Worm (Caenorhabditis elegans) whole organism, early embryonic: Measurements from ENCODE around the gene C11H1.9.

Source experiments
- B0310.2 ChIP-seq: sonication (generic microtip); optimal IDR thresholded peaks from 2 replicates; lab custom pipeline; 2016; ENCODE audit warnings: mild to moderate bottlenecking, missing genetic modification characterization, missing compliant biosample characterization
- F13C5.2 ChIP-seq: sonication (generic microtip); optimal IDR thresholded peaks from 2 replicates; lab custom pipeline; 2017; ENCODE audit warnings: mild to moderate bottlenecking, missing genetic modification characterization, inconsistent platforms, missing compliant biosample characterization
- aly-1 ChIP-seq: sonication (generic microtip); optimal IDR thresholded peaks from 2 replicates; lab custom pipeline; 2016; ENCODE audit warnings: missing genetic modification characterization, missing compliant biosample characterization
- ama-1 ChIP-seq: fragments of 150-350 bp; optimal IDR thresholded peaks from 2 replicates; lab custom pipeline; 2014
- ceh-13 ChIP-seq: fragments of 200-800 bp; sonication (Bioruptor generic); optimal IDR thresholded peaks from 2 replicates; lab custom pipeline; 2018; ENCODE audit warnings: mild to moderate bottlenecking, missing genetic modification characterization, missing compliant biosample characterization
- ceh-36 ChIP-seq: sonication (generic microtip); optimal IDR thresholded peaks from 2 replicates; lab custom pipeline; 2016; ENCODE audit warnings: missing genetic modification characterization, inconsistent platforms, missing compliant biosample characterization
- ets-7 ChIP-seq: sonication (generic microtip); optimal IDR thresholded peaks from 2 replicates; lab custom pipeline; 2016; ENCODE audit warnings: missing genotype, missing genetic modification characterization, missing compliant biosample characterization
- flt-1 ChIP-seq: fragments of 200-800 bp; sonication (Bioruptor generic); IDR thresholded peaks from 2 replicates; pipeline ENCODE4 v1.3.6; 2022; ENCODE audit warnings: missing genetic modification characterization, missing compliant biosample characterization
- hmbx-1 ChIP-seq: sonication (generic microtip); optimal IDR thresholded peaks from 2 replicates; lab custom pipeline; 2016; ENCODE audit warnings: mild to moderate bottlenecking, missing genetic modification characterization, missing compliant biosample characterization
- hmg-4 ChIP-seq: fragments of 200-800 bp; sonication (Bioruptor generic); optimal IDR thresholded peaks from 2 replicates; lab custom pipeline; 2018; ENCODE audit warnings: mild to moderate bottlenecking, missing genetic modification characterization, missing compliant biosample characterization
- hnd-1 ChIP-seq: sonication (generic microtip); optimal IDR thresholded peaks from 2 replicates; lab custom pipeline; 2016; ENCODE audit warnings: missing genetic modification characterization, missing compliant biosample characterization
- pes-1 ChIP-seq: fragments of 200-800 bp; sonication (Bioruptor generic); IDR thresholded peaks from 2 replicates; pipeline ENCODE4 v1.3.6; 2022; ENCODE audit warnings: missing genetic modification reagents, missing genetic modification characterization, missing compliant biosample characterization
- scrt-1 ChIP-seq: fragments of 200-800 bp; sonication (Bioruptor generic); IDR thresholded peaks from 2 replicates; pipeline ENCODE4 v1.3.6; 2022; ENCODE audit warnings: missing genetic modification characterization, missing compliant biosample characterization
- sea-1 ChIP-seq: fragments of 200-800 bp; sonication (Bioruptor generic); conservative IDR thresholded peaks from 2 replicates; pipeline ENCODE4 v1.3.6; 2022; ENCODE audit warnings: missing genetic modification characterization, missing compliant biosample characterization
- tbx-11 ChIP-seq: fragments of 200-800 bp; sonication (Bioruptor generic); IDR thresholded peaks from 2 replicates; pipeline ENCODE4 v1.3.6; 2022; ENCODE audit warnings: missing genetic modification characterization, missing compliant biosample characterization
- tbx-37 ChIP-seq: fragments of 200-800 bp; sonication (Bioruptor generic); conservative IDR thresholded peaks from 2 replicates; pipeline ENCODE4 v1.3.6; 2022; ENCODE audit warnings: missing genetic modification reagents, missing genetic modification characterization, missing compliant biosample characterization
- tra-4 ChIP-seq: sonication (generic microtip); optimal IDR thresholded peaks from 2 replicates; lab custom pipeline; 2017; ENCODE audit warnings: missing genetic modification characterization, missing compliant biosample characterization

Gene C11H1.9

ce11 chrX:14320298-14320697, at the start of gene C11H1.9:
TSS of gene C11H1.9 (minus strand) at chrX:14320398.
- TF ChIP-seq hnd-1 (tag; lab: Kevin White, UChicago) (no peak), tbx-37 (no peak), F13C5.2 (tag; lab: Kevin White, UChicago) (no peak), pes-1 (GFP tag; lab: Robert Waterston, UW) (no peak), tra-4 (no peak), sea-1 (GFP tag; lab: Robert Waterston, UW) (no peak), ceh-13 (GFP tag; lab: Kevin White, UChicago) (no peak), aly-1 (tag; lab: Kevin White, UChicago) (no peak)

- TF ChIP-seq aly-1 (tag; lab: Kevin White, UChicago) (no peak), flt-1 (no peak), sea-1 (GFP tag; lab: Robert Waterston, UW) (no peak), tra-4 (no peak), pes-1 (GFP tag; lab: Robert Waterston, UW) (no peak), hnd-1 (tag; lab: Kevin White, UChicago) (no peak), ceh-36 (tag; lab: Kevin White, UChicago) (no peak), F13C5.2 (tag; lab: Kevin White, UChicago) (no peak), hmg-4 (GFP tag; lab: Kevin White, UChicago) (no peak), ama-1 (lab: Kevin White, UChicago) (no peak), ets-7 (no peak)
Observed at ce11 chrX:14366081-14366480, 45.9 kb upstream of the C11H1.9 start.

- TF ChIP-seq flt-1 (no peak), hmg-4 (GFP tag; lab: Kevin White, UChicago) (no peak), scrt-1 (GFP tag; lab: Robert Waterston, UW) (no peak), B0310.2 (tag; lab: Kevin White, UChicago) (no peak), ceh-13 (GFP tag; lab: Kevin White, UChicago) (no peak), ets-7 (no peak), F13C5.2 (tag; lab: Kevin White, UChicago) (no peak), sea-1 (GFP tag; lab: Robert Waterston, UW) (no peak), tra-4 (no peak), hmbx-1 (tag; lab: Kevin White, UChicago) (no peak), pes-1 (GFP tag; lab: Robert Waterston, UW) (no peak), tbx-11 (GFP tag; lab: Robert Waterston, UW) (no peak)
Observed at ce11 chrX:14359571-14359970, 39.4 kb upstream of the C11H1.9 start.

- TF ChIP-seq B0310.2 (tag; lab: Kevin White, UChicago) (no peak), flt-1 (no peak), tbx-37 (no peak)
Observed at ce11 chrX:14356683-14357287, 36.6 kb upstream of the C11H1.9 start.

ce11 chrX:14355034-14355433, 34.8 kb upstream of the C11H1.9 start:
- TF ChIP-seq hmbx-1 (tag; lab: Kevin White, UChicago) (no peak), hnd-1 (tag; lab: Kevin White, UChicago) (no peak), ets-7 (no peak), F13C5.2 (tag; lab: Kevin White, UChicago) (no peak), tra-4 (no peak), aly-1 (tag; lab: Kevin White, UChicago) (no peak)

- no peak for TF ChIP-seq tbx-11 (GFP tag; lab: Robert Waterston, UW)
- no peak for TF ChIP-seq B0310.2 (tag; lab: Kevin White, UChicago)
- TF ChIP-seq pes-1 (GFP tag; lab: Robert Waterston, UW): no peak
- no peak for TF ChIP-seq sea-1 (GFP tag; lab: Robert Waterston, UW)
- TF ChIP-seq flt-1: no peak
- TF ChIP-seq hmg-4 (GFP tag; lab: Kevin White, UChicago): no peak
- no peak for TF ChIP-seq ama-1 (lab: Kevin White, UChicago)
- no peak for TF ChIP-seq tbx-37
- no peak for TF ChIP-seq scrt-1 (GFP tag; lab: Robert Waterston, UW)
- no peak for TF ChIP-seq ets-7
- no peak for TF ChIP-seq ceh-36 (tag; lab: Kevin White, UChicago)
- no peak for TF ChIP-seq F13C5.2 (tag; lab: Kevin White, UChicago)
- TF ChIP-seq hnd-1 (tag; lab: Kevin White, UChicago): no peak
- TF ChIP-seq tra-4: no peak
- TF ChIP-seq ceh-13 (GFP tag; lab: Kevin White, UChicago): no peak
- TF ChIP-seq aly-1 (tag; lab: Kevin White, UChicago): no peak
- TF ChIP-seq hmbx-1 (tag; lab: Kevin White, UChicago): no peak
Observed at ce11 chrX:14349690-14350168, 29.5 kb upstream of the C11H1.9 start, which contains the start of gene wdr-5.2. TSS of gene wdr-5.2 (plus strand) at chrX:14350118.

ce11 chrX:14347573-14347972, 27.4 kb upstream of the C11H1.9 start, which contains the start of gene K04G11.3:
TSS of gene K04G11.3 (minus strand) at chrX:14347673.
- TF ChIP-seq flt-1: no peak
- no peak for TF ChIP-seq ets-7
- TF ChIP-seq hmg-4 (GFP tag; lab: Kevin White, UChicago): no peak
- TF ChIP-seq ceh-36 (tag; lab: Kevin White, UChicago): no peak
- no peak for TF ChIP-seq tbx-37
- TF ChIP-seq aly-1 (tag; lab: Kevin White, UChicago): no peak
- TF ChIP-seq pes-1 (GFP tag; lab: Robert Waterston, UW): no peak
- no peak for TF ChIP-seq ama-1 (lab: Kevin White, UChicago)
- no peak for TF ChIP-seq ceh-13 (GFP tag; lab: Kevin White, UChicago)
- no peak for TF ChIP-seq F13C5.2 (tag; lab: Kevin White, UChicago)

ce11 chrX:14340381-14340780, 20.2 kb upstream of the C11H1.9 start, which contains the start of gene sel-7:
TSS of gene sel-7 (minus strand) at chrX:14340481.
- TF ChIP-seq hmg-4 (GFP tag; lab: Kevin White, UChicago) (no peak), ceh-13 (GFP tag; lab: Kevin White, UChicago) (no peak), flt-1 (no peak), hnd-1 (tag; lab: Kevin White, UChicago) (no peak), ets-7 (no peak), ama-1 (lab: Kevin White, UChicago) (no peak), sea-1 (GFP tag; lab: Robert Waterston, UW) (no peak), hmbx-1 (tag; lab: Kevin White, UChicago) (no peak), ceh-36 (tag; lab: Kevin White, UChicago) (no peak), tbx-37 (no peak), pes-1 (GFP tag; lab: Robert Waterston, UW) (no peak), aly-1 (tag; lab: Kevin White, UChicago) (no peak), tra-4 (no peak), tbx-11 (GFP tag; lab: Robert Waterston, UW) (no peak), scrt-1 (GFP tag; lab: Robert Waterston, UW) (no peak), F13C5.2 (tag; lab: Kevin White, UChicago) (no peak), B0310.2 (tag; lab: Kevin White, UChicago) (no peak)
